Fruit fly (Drosophila melanogaster): ENCODE data around the gene Pvf1.

Gene Pvf1

DNA sequence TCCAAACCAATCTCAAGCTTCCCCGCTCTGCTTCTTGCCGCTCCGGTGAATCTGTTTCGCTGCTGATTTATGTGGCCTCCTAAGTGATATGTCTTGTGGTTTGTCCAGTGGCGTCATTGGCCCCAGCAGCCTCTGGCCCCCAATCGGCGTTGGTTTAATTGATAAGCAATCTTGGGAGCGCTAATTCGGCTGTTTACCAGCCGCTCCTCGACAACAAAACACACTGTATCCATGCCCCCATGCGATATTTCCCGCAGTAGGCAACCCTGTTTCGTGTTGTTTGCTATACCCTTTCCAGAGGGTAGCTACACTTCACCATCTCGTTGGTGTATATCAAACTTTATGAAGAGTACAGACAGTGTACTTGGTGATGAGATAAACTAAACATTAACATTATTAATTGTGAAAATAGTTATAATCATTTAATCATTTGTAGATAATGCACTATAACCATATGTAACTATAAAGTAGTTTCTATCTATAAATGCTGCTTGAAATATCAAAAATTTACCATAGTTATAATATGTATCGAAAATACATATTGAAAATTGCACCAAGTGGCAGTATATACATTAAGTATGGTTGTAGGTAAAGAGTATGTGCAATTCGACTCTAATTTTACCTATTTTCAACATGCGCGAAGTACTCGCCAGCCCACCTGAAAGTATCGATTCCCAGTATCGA lies 16.0 kb downstream of the Pvf1 start, which contains the start of gene shop:
shop (minus strand) TSS at position 229 of the 684 bp plus-strand sequence.
- TF ChIP-seq vri (GFP tag; optimal IDR thresholded peaks at IDR 0.05) (peak; percentile 72), Sox102F (GFP tag; optimal IDR thresholded peaks at IDR 0.05) (peak; percentile 82), CG8319 (GFP tag; optimal IDR thresholded peaks at IDR 0.05) (peak; percentile 73), cyc (GFP tag; optimal IDR thresholded peaks at IDR 0.05) (peak; percentile 87), CG7368 (GFP tag; optimal IDR thresholded peaks at IDR 0.05) (peak; percentile 76), CG16779 (tag; optimal IDR thresholded peaks at IDR 0.05) (no peak), Ets21C (GFP tag; optimal IDR thresholded peaks at IDR 0.05) (peak; percentile 82), ss (GFP tag; optimal IDR thresholded peaks at IDR 0.05) (peak; percentile 77 to 85), Hr38 (GFP tag; optimal IDR thresholded peaks at IDR 0.05) (no peak), Ets96B (tag; optimal IDR thresholded peaks at IDR 0.05) (peak; percentile 81), pdm3 (GFP tag; optimal IDR thresholded peaks at IDR 0.05) (peak; percentile 90), OdsH (GFP tag; optimal IDR thresholded peaks at IDR 0.05) (peak; percentile 88), esn (GFP tag; optimal IDR thresholded peaks at IDR 0.05) (peak; percentile 92), topi (GFP tag; optimal IDR thresholded peaks at IDR 0.05) (peak; percentile 92), achi (GFP tag; optimal IDR thresholded peaks at IDR 0.05) (peak; percentile 88), dac (GFP tag; optimal IDR thresholded peaks at IDR 0.05) (peak; percentile 54), Hr4 (GFP tag; optimal IDR thresholded peaks at IDR 0.05) (peak; percentile 87), Smox (GFP tag; optimal IDR thresholded peaks at IDR 0.05) (peak; percentile 89), CG11762 (GFP tag; optimal IDR thresholded peaks at IDR 0.05; ENCODE audit: insufficient read depth) (peak; percentile 77), Lpt (GFP tag; optimal IDR thresholded peaks at IDR 0.05) (peak; percentile 82), spab (GFP tag; optimal IDR thresholded peaks at IDR 0.05) (peak; percentile 72), fkh (GFP tag; optimal IDR thresholded peaks at IDR 0.05) (peak; percentile 83), dsx (GFP tag; optimal IDR thresholded peaks at IDR 0.05; ENCODE audit: poor library complexity, severe bottlenecking) (peak; percentile 82), CG15336 (GFP tag; IDR thresholded peaks at IDR 0.05) (peak; percentile 75), CG4318 (GFP tag; optimal IDR thresholded peaks at IDR 0.05) (peak; percentile 86), Met (GFP tag; optimal IDR thresholded peaks at IDR 0.05) (peak; percentile 86), CG6792 (GFP tag; optimal IDR thresholded peaks at IDR 0.05) (peak; percentile 85), Sox14 (GFP tag; optimal IDR thresholded peaks at IDR 0.05) (peak; percentile 86), lz (GFP tag; optimal IDR thresholded peaks at IDR 0.05) (peak; percentile 93), Eip93F (GFP tag; optimal IDR thresholded peaks at IDR 0.05) (peak; percentile 4), CG9139 (GFP tag; optimal IDR thresholded peaks at IDR 0.05) (peak; percentile 78), acj6 (GFP tag; optimal IDR thresholded peaks at IDR 0.05) (peak; percentile 83), CG31627 (GFP tag; optimal IDR thresholded peaks at IDR 0.05) (peak; percentile 87), CG1621 (tag; optimal IDR thresholded peaks at IDR 0.05) (peak; percentile 63), Blimp-1 (GFP tag; optimal IDR thresholded peaks at IDR 0.05) (peak; percentile 73), CG6276 (GFP tag; optimal IDR thresholded peaks at IDR 0.05) (peak; percentile 84), Sox15 (GFP tag; optimal IDR thresholded peaks at IDR 0.05) (peak; percentile 83), CG8632 (GFP tag; optimal IDR thresholded peaks at IDR 0.05) (peak; percentile 88), Hr39 (GFP tag; optimal IDR thresholded peaks at IDR 0.05) (peak; percentile 90), Gug (GFP tag; IDR thresholded peaks at IDR 0.05) (peak; percentile 68), CG6808 (GFP tag; optimal IDR thresholded peaks at IDR 0.05) (peak; percentile 86), svp (GFP tag) (peak; percentile 96), CG6163 (GFP tag; IDR thresholded peaks at IDR 0.05) (peak; percentile 60; the same call in 2 of the 3 replicates), CG8119 (GFP tag; IDR thresholded peaks at IDR 0.05) (peak; percentile 87), Eip75B (GFP tag; optimal IDR thresholded peaks at IDR 0.05) (peak; percentile 87), fd59A (GFP tag; optimal IDR thresholded peaks at IDR 0.05) (peak; percentile 81), CG10669 (GFP tag; optimal IDR thresholded peaks at IDR 0.05) (peak; percentile 87), CG11902 (GFP tag; optimal IDR thresholded peaks at IDR 0.05) (peak; percentile 83), CG3032 (tag; optimal IDR thresholded peaks at IDR 0.05) (peak; percentile 85), CG3919 (GFP tag; optimal IDR thresholded peaks at IDR 0.05) (peak; percentile 87)

Data from whole organism, prepupa.